Fruit fly (Drosophila melanogaster): Measurements from ENCODE around the gene Mhcl.

dm6 chr3R:16067494-16067893 lies 31.1 kb downstream of the Mhcl start, which contains the start of gene CG10185:
- TF ChIP-seq esn (GFP tag; optimal IDR thresholded peaks at IDR 0.05), result no peak
- TF ChIP-seq CG8632 (GFP tag; optimal IDR thresholded peaks at IDR 0.05), result no peak
- no peak for TF ChIP-seq Met (GFP tag; optimal IDR thresholded peaks at IDR 0.05)
- TF ChIP-seq CG7368 (GFP tag; optimal IDR thresholded peaks at IDR 0.05), result no peak
- no peak for TF ChIP-seq CG10631 (GFP tag; optimal IDR thresholded peaks at IDR 0.05)
- TF ChIP-seq Hr4 (GFP tag; optimal IDR thresholded peaks at IDR 0.05), result no peak
- TF ChIP-seq CG31627 (GFP tag; optimal IDR thresholded peaks at IDR 0.05), result no peak
- no peak for TF ChIP-seq CG15336 (GFP tag; IDR thresholded peaks at IDR 0.05)
- no peak for TF ChIP-seq CG6276 (GFP tag; optimal IDR thresholded peaks at IDR 0.05)
